Worm (Caenorhabditis elegans): ENCODE results near the gene F40F9.3.

The F40F9.3 gene

ce11 chrV:9738077-9738705, 23.2 kb downstream of the F40F9.3 start:
- TF ChIP-seq unc-62 (GFP tag; optimal IDR thresholded peaks at IDR 0.05), result no peak

ce11 chrV:9739402-9739801, 24.4 kb downstream of the F40F9.3 start, which contains the start of gene marc-1:
Gene marc-1 (plus strand): TSS chrV:9739702.
- TF ChIP-seq unc-62 (GFP tag; optimal IDR thresholded peaks at IDR 0.05), result no peak

- no peak for TF ChIP-seq unc-62 (GFP tag; optimal IDR thresholded peaks at IDR 0.05)
Measured at ce11 chrV:9740858-9741257, 25.8 kb downstream of the F40F9.3 start, which contains the start of gene sta-2. Gene sta-2 (plus strand): TSS chrV:9741206.

ce11 chrV:9744934-9745333, 29.9 kb downstream of the F40F9.3 start, which contains the start of gene F58E6.13:
Gene F58E6.13 (plus strand): TSS chrV:9745234.
- no peak for TF ChIP-seq unc-62 (GFP tag; optimal IDR thresholded peaks at IDR 0.05)

- no peak for TF ChIP-seq unc-62 (GFP tag; optimal IDR thresholded peaks at IDR 0.05)
Measured at ce11 chrV:9750308-9750707, 35.3 kb downstream of the F40F9.3 start, which contains the start of gene F58E6.4. Gene F58E6.4 (minus strand): TSS chrV:9750408.

ce11 chrV:9752918-9753317, 37.9 kb downstream of the F40F9.3 start, which contains the start of gene F58E6.6:
Gene F58E6.6 (minus strand): TSS chrV:9753018.
- TF ChIP-seq unc-62 (GFP tag; optimal IDR thresholded peaks at IDR 0.05), result no peak

- TF ChIP-seq unc-62 (GFP tag; optimal IDR thresholded peaks at IDR 0.05), result no peak
Measured at ce11 chrV:9753554-9753953, 38.5 kb downstream of the F40F9.3 start.

- TF ChIP-seq unc-62 (GFP tag; optimal IDR thresholded peaks at IDR 0.05), result no peak
Measured at ce11 chrV:9754459-9754858, 39.5 kb downstream of the F40F9.3 start, which contains the start of gene F58E6.5. Gene F58E6.5 (minus strand): TSS chrV:9754559.

ce11 chrV:9755725-9756124, 40.7 kb downstream of the F40F9.3 start, which contains the start of gene F58E6.8:
Gene F58E6.8 (minus strand): TSS chrV:9755825.
- TF ChIP-seq unc-62 (GFP tag; optimal IDR thresholded peaks at IDR 0.05), result no peak

- TF ChIP-seq unc-62 (GFP tag; optimal IDR thresholded peaks at IDR 0.05), result no peak
Measured at ce11 chrV:9756242-9756641, 41.2 kb downstream of the F40F9.3 start, which contains the start of gene hrg-3. Gene hrg-3 (plus strand): TSS chrV:9756468.

- TF ChIP-seq unc-62 (GFP tag; optimal IDR thresholded peaks at IDR 0.05), result no peak
Measured at ce11 chrV:9757884-9758283, 42.9 kb downstream of the F40F9.3 start, which contains the start of gene F58E6.11. Gene F58E6.11 (minus strand): TSS chrV:9757984.

ce11 chrV:9758437-9758836, 43.4 kb downstream of the F40F9.3 start:
- TF ChIP-seq unc-62 (GFP tag; optimal IDR thresholded peaks at IDR 0.05), result no peak

ce11 chrV:9763759-9764158, 48.8 kb downstream of the F40F9.3 start:
- no peak for TF ChIP-seq unc-62 (GFP tag; optimal IDR thresholded peaks at IDR 0.05)

ce11 chrV:9764552-9764951, 49.5 kb downstream of the F40F9.3 start:
- TF ChIP-seq unc-62 (GFP tag; optimal IDR thresholded peaks at IDR 0.05), result no peak

ce11 chrV:9765622-9766021, 50.6 kb downstream of the F40F9.3 start:
- TF ChIP-seq unc-62 (GFP tag; optimal IDR thresholded peaks at IDR 0.05), result no peak
